Fruit fly (Drosophila melanogaster): ENCODE measurements around the gene beat-IIb.

beat-IIb gene

dm6 chr3R:17264949-17265348 is at the start of gene beat-IIb, which contains the start of gene CG44257:
TSS of gene beat-IIb (minus strand) at chr3R:17265049.
TSS of gene CG44257 (plus strand) at chr3R:17265278.
- TF ChIP-seq CG10348 (GFP tag; IDR thresholded peaks at IDR 0.05) (no peak), fd96Ca (GFP tag; IDR thresholded peaks at IDR 0.05) (no peak), CG4496 (GFP tag; IDR thresholded peaks at IDR 0.05) (no peak), CG8301 (tag; optimal IDR thresholded peaks at IDR 0.05) (no peak), Snoo (tag; optimal IDR thresholded peaks at IDR 0.05) (no peak), Ets98B (GFP tag; IDR thresholded peaks at IDR 0.05) (no peak), EcR (GFP tag; optimal IDR thresholded peaks at IDR 0.05) (no peak), CG15710 (tag; optimal IDR thresholded peaks at IDR 0.05) (no peak), Pif1A (GFP tag; optimal IDR thresholded peaks at IDR 0.05) (no peak), D1 (tag; optimal IDR thresholded peaks at IDR 0.05) (no peak)

- TF ChIP-seq Pif1A (GFP tag; optimal IDR thresholded peaks at IDR 0.05) = no peak
- no peak for TF ChIP-seq CG32121 (GFP tag; IDR thresholded peaks at IDR 0.05)
- TF ChIP-seq CG34367 (tag; optimal IDR thresholded peaks at IDR 0.05) = no peak
- TF ChIP-seq CG9948 (tag; optimal IDR thresholded peaks at IDR 0.05) = no peak
These were observed 24.2 kb upstream of the beat-IIb start for dm6 chr3R:17289059-17289458.

dm6 chr3R:17284348-17284747 is 19.5 kb upstream of the beat-IIb start, which contains the start of gene CG31419:
TSS of gene CG31419 (plus strand) at chr3R:17284648.
- no peak for TF ChIP-seq CG8301 (tag; optimal IDR thresholded peaks at IDR 0.05)
- TF ChIP-seq CG12605 (GFP tag; IDR thresholded peaks at IDR 0.05) = no peak
- no peak for TF ChIP-seq D1 (tag; optimal IDR thresholded peaks at IDR 0.05)
- no peak for TF ChIP-seq Pif1A (GFP tag; optimal IDR thresholded peaks at IDR 0.05)
- TF ChIP-seq CG9948 (tag; optimal IDR thresholded peaks at IDR 0.05) = no peak
- TF ChIP-seq CG13204 (GFP tag; optimal IDR thresholded peaks at IDR 0.05) = no peak
- no peak for TF ChIP-seq CG14655 (GFP tag; optimal IDR thresholded peaks at IDR 0.05)
- TF ChIP-seq CG34367 (tag; optimal IDR thresholded peaks at IDR 0.05) = no peak
- no peak for TF ChIP-seq CG4496 (GFP tag; IDR thresholded peaks at IDR 0.05)

dm6 chr3R:17283495-17283894 is 18.6 kb upstream of the beat-IIb start, which contains the start of gene CG31418:
TSS of gene CG31418 (plus strand) at chr3R:17283795.
- no peak for TF ChIP-seq CG4496 (GFP tag; IDR thresholded peaks at IDR 0.05)
- TF ChIP-seq EcR (GFP tag; optimal IDR thresholded peaks at IDR 0.05) = no peak
- TF ChIP-seq CG32121 (GFP tag; IDR thresholded peaks at IDR 0.05) = no peak

dm6 chr3R:17254029-17254428 is 10.8 kb downstream of the beat-IIb start, which contains the start of gene CG44259:
TSS of gene CG44259 (minus strand) at chr3R:17254129.
- TF ChIP-seq CG9948 (tag; optimal IDR thresholded peaks at IDR 0.05) (no peak), CG4496 (GFP tag; IDR thresholded peaks at IDR 0.05) (no peak), Ets98B (GFP tag; IDR thresholded peaks at IDR 0.05) (no peak), rn (GFP tag; IDR thresholded peaks at IDR 0.05) (no peak)

dm6 chr3R:17251271-17251670 is 13.6 kb downstream of the beat-IIb start:
- TF ChIP-seq Ets98B (GFP tag; IDR thresholded peaks at IDR 0.05) = no peak
- peak; percentile 32 for TF ChIP-seq CG8159 (tag; optimal IDR thresholded peaks at IDR 0.05)
- TF ChIP-seq CG14655 (GFP tag; optimal IDR thresholded peaks at IDR 0.05) = peak; percentile 33
- no peak for TF ChIP-seq CG13204 (GFP tag; optimal IDR thresholded peaks at IDR 0.05)

- TF ChIP-seq fd96Ca (GFP tag; IDR thresholded peaks at IDR 0.05) (no peak), rn (GFP tag; IDR thresholded peaks at IDR 0.05) (no peak), Pif1B (GFP tag; optimal IDR thresholded peaks at IDR 0.05) (no peak), CG34367 (tag; optimal IDR thresholded peaks at IDR 0.05) (no peak), D1 (tag; optimal IDR thresholded peaks at IDR 0.05) (no peak), CG17806 (tag; optimal IDR thresholded peaks at IDR 0.05) (no peak)
These were observed 15.6 kb downstream of the beat-IIb start for dm6 chr3R:17249233-17249632.

- no peak for TF ChIP-seq Ets98B (GFP tag; IDR thresholded peaks at IDR 0.05)
- no peak for TF ChIP-seq fd96Ca (GFP tag; IDR thresholded peaks at IDR 0.05)
These were observed 17.1 kb downstream of the beat-IIb start for dm6 chr3R:17247699-17248098.

- TF ChIP-seq Snoo (tag; optimal IDR thresholded peaks at IDR 0.05) (no peak), EcR (GFP tag; optimal IDR thresholded peaks at IDR 0.05) (no peak), CG32121 (GFP tag; IDR thresholded peaks at IDR 0.05) (no peak), CG9948 (tag; optimal IDR thresholded peaks at IDR 0.05) (no peak)
These were observed 27.9 kb downstream of the beat-IIb start for dm6 chr3R:17236936-17237335.
